Worm (Caenorhabditis elegans): Measurements from ENCODE around the gene C16B8.2.

DNA sequence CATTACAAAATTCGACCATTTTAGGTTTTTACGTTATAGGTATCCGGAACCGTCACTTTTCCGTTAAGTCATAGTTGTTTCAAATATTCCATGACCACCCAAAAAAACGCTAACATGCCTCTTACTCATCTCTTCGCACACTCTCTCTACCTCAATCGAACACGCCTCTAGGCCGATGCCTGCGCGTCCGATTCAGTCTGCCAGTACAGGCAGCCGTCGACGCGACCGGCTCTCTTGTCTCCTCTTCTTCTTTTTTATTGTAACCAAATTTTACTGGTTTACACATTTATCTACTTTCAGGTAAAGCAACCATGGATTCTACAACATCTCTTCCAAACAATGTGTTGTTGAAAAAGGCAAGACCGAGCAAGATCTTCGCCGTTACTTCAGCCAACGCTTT is 45.7 kb upstream of the C16B8.2 start, which contains the start of gene mop-25.1:
- no peak for TF ChIP-seq Y67H2A.10 (GFP tag; conservative IDR thresholded peaks at IDR 0.05)
- no peak for TF ChIP-seq lin-40 (tag; optimal IDR thresholded peaks at IDR 0.05)
- no peak for TF ChIP-seq madf-8 (GFP tag; conservative IDR thresholded peaks at IDR 0.05)
- no peak for TF ChIP-seq snpc-4 (GFP tag; optimal IDR thresholded peaks at IDR 0.05)
- no peak for TF ChIP-seq snpc-4 (tag; optimal IDR thresholded peaks at IDR 0.05)
- no peak for TF ChIP-seq C17E4.6 (GFP tag; IDR thresholded peaks at IDR 0.05)
- no peak for TF ChIP-seq rpc-1 (optimal IDR thresholded peaks at IDR 0.05)
- no peak for TF ChIP-seq rpc-1 (tag; optimal IDR thresholded peaks at IDR 0.05)
- no peak for TF ChIP-seq chd-7 (tag; optimal IDR thresholded peaks at IDR 0.05)
- TF ChIP-seq Y53F4B.3 (GFP tag; IDR thresholded peaks at IDR 0.05), result no peak
- TF ChIP-seq egrh-3 (GFP tag; IDR thresholded peaks at IDR 0.05), result no peak
- no peak for TF ChIP-seq aptf-2 (GFP tag; conservative IDR thresholded peaks at IDR 0.05)

Data from whole organism, young adult.